ENCODE assay signal across 4 fruit fly cellular contexts in the genomic region with DNA sequence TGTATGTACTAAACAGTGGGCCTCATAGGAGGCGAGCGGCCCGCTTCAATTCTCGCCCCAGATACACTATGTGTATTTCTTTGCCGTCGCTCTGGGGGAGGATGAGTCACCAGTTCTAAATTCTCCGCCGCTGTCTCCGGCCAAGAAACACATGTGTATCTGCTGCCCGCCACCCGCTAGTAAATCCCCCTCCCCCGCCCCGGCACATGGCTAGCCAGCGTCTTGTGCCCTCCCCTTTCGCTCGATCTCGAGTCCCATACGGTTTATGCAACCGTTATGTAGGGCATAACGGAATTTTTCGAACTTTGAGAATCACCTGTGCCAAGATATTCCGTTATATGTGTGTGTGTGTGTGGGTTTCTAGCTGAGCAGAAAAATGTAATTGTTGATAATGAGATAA.
A peak's percentile ranks its signal among the peaks of the same experiment; 100 is the strongest.
TF ChIP-seq lines count a peak whose summit lies in the region.

No protein-coding gene starts in this region.

- no peak for TF ChIP-seq CTCF in whole organism, embryonic (GFP tag; optimal IDR thresholded peaks at IDR 0.05; lab: Kevin White, UChicago)

TF ChIP-seq in whole organism, adult, 20 proteins besides CTCF, POLR2A, EP300 and RAD21:
- no peak for TF ChIP-seq CG5204 (GFP tag; optimal IDR thresholded peaks at IDR 0.05; lab: Kevin White, UChicago)
- TF ChIP-seq Clk (GFP tag; optimal IDR thresholded peaks at IDR 0.05; lab: Kevin White, UChicago): no peak
- TF ChIP-seq pad (GFP tag; optimal IDR thresholded peaks at IDR 0.05; lab: Kevin White, UChicago): peak; percentile 51
- no peak for TF ChIP-seq Crg-1 (GFP tag; optimal IDR thresholded peaks at IDR 0.05; lab: Kevin White, UChicago)
- no peak for TF ChIP-seq cnc (optimal IDR thresholded peaks at IDR 0.05; lab: Kevin White, UChicago)
- peak; percentile 96 for TF ChIP-seq ovo (GFP tag; optimal IDR thresholded peaks at IDR 0.05; lab: Kevin White, UChicago)
- no peak for TF ChIP-seq CG7101 (tag; optimal IDR thresholded peaks at IDR 0.05; lab: Kevin White, UChicago)
- TF ChIP-seq CG1620 (GFP tag; optimal IDR thresholded peaks at IDR 0.05; lab: Kevin White, UChicago): no peak
- no peak for TF ChIP-seq CG11617 (GFP tag; optimal IDR thresholded peaks at IDR 0.05; lab: Kevin White, UChicago)

TF ChIP-seq in whole organism, embryonic, 481 proteins besides CTCF, POLR2A, EP300 and RAD21 (continues in another document):
- TF ChIP-seq NFAT (GFP tag; IDR thresholded peaks at IDR 0.05; lab: Robert Waterston, UW) (peak; percentile 53; the same call in 1 of the 2 replicates), CG14667 (GFP tag; IDR thresholded peaks at IDR 0.05; lab: Robert Waterston, UW) (no peak), kah (GFP tag; optimal IDR thresholded peaks at IDR 0.05; lab: Kevin White, UChicago) (peak; percentile 42), CG7963 (GFP tag; IDR thresholded peaks at IDR 0.05; lab: Robert Waterston, UW; ENCODE audit: partially characterized antibody) (no peak), tin (GFP tag; optimal IDR thresholded peaks at IDR 0.05; lab: Kevin White, UChicago) (no peak), BEAF-32 (GFP tag; optimal IDR thresholded peaks at IDR 0.05; lab: Kevin White, UChicago) (no peak), Rfx (GFP tag; IDR thresholded peaks at IDR 0.05; lab: Robert Waterston, UW) (0 out of 2 replicates have a peak, but pooled peaks have one; percentile 49), Jarid2 (GFP tag; optimal IDR thresholded peaks at IDR 0.05; lab: Kevin White, UChicago) (no peak), pzg (GFP tag; optimal IDR thresholded peaks at IDR 0.05; lab: Kevin White, UChicago) (no peak), pros (GFP tag; optimal IDR thresholded peaks at IDR 0.05; lab: Kevin White, UChicago) (peak; percentile 83), Drgx (GFP tag; IDR thresholded peaks at IDR 0.05; lab: Robert Waterston, UW) (no peak), Bgb (GFP tag; IDR thresholded peaks at IDR 0.05; lab: Robert Waterston, UW; ENCODE audit: partially characterized antibody) (peak; percentile 9; the same call in 1 of the 2 replicates), CG4854 (GFP tag; optimal IDR thresholded peaks at IDR 0.05; lab: Kevin White, UChicago) (no peak), twi (tag; optimal IDR thresholded peaks at IDR 0.05; lab: Kevin White, UChicago) (peak; percentile 91), CG8765 (GFP tag; IDR thresholded peaks at IDR 0.05; lab: Robert Waterston, UW) (no peak), CG8290 (GFP tag; optimal IDR thresholded peaks at IDR 0.05; lab: Kevin White, UChicago) (no peak), CG8290 (tag; optimal IDR thresholded peaks at IDR 0.05; lab: Kevin White, UChicago) (peak in 1 of 2 experiments; percentile 40), lab (GFP tag; optimal IDR thresholded peaks at IDR 0.05; lab: Kevin White, UChicago) (peak; percentile 11), dimm (GFP tag; IDR thresholded peaks at IDR 0.05; lab: Robert Waterston, UW) (no peak), CG2129 (GFP tag; IDR thresholded peaks at IDR 0.05; lab: Robert Waterston, UW; ENCODE audit: partially characterized antibody) (no peak), fd96Cb (tag; optimal IDR thresholded peaks at IDR 0.05; lab: Kevin White, UChicago) (no peak), Fer3 (tag; optimal IDR thresholded peaks at IDR 0.05; lab: Kevin White, UChicago) (no peak), eyg (GFP tag; optimal IDR thresholded peaks at IDR 0.05; lab: Kevin White, UChicago) (no peak), Scr (GFP tag; IDR thresholded peaks at IDR 0.05; lab: Robert Waterston, UW; ENCODE audit: partially characterized antibody) (no peak), rib (GFP tag; IDR thresholded peaks at IDR 0.05; lab: Robert Waterston, UW) (no peak)

TF ChIP-seq in whole organism, prepupa, 60 proteins besides CTCF, POLR2A, EP300 and RAD21:
- no peak for TF ChIP-seq Sox102F (GFP tag; optimal IDR thresholded peaks at IDR 0.05; lab: Kevin White, UChicago)
- TF ChIP-seq fkh (GFP tag; optimal IDR thresholded peaks at IDR 0.05; lab: Kevin White, UChicago): peak; percentile 37
- no peak for TF ChIP-seq CG31627 (GFP tag; optimal IDR thresholded peaks at IDR 0.05; lab: Kevin White, UChicago)
- peak; percentile 10 for TF ChIP-seq net (GFP tag; optimal IDR thresholded peaks at IDR 0.05; lab: Kevin White, UChicago)
- TF ChIP-seq dsx (GFP tag; optimal IDR thresholded peaks at IDR 0.05; lab: Kevin White, UChicago; ENCODE audit: poor library complexity, severe bottlenecking): no peak
- no peak for TF ChIP-seq CG6163 (GFP tag; IDR thresholded peaks at IDR 0.05; lab: Robert Waterston, UW)
- TF ChIP-seq fd59A (GFP tag; optimal IDR thresholded peaks at IDR 0.05; lab: Kevin White, UChicago): no peak
- no peak for TF ChIP-seq achi (GFP tag; optimal IDR thresholded peaks at IDR 0.05; lab: Kevin White, UChicago)
- TF ChIP-seq CG8319 (GFP tag; optimal IDR thresholded peaks at IDR 0.05; lab: Kevin White, UChicago): no peak
- TF ChIP-seq CG34406 (GFP tag; optimal IDR thresholded peaks at IDR 0.05; lab: Kevin White, UChicago): no peak

TF ChIP-seq in whole organism, pupa, 21 proteins besides CTCF, POLR2A, EP300 and RAD21:
- no peak for TF ChIP-seq rn (GFP tag; IDR thresholded peaks at IDR 0.05; lab: Robert Waterston, UW)
- no peak for TF ChIP-seq CG15710 (tag; optimal IDR thresholded peaks at IDR 0.05; lab: Kevin White, UChicago)
- no peak for TF ChIP-seq CG12605 (GFP tag; IDR thresholded peaks at IDR 0.05; lab: Robert Waterston, UW)
- no peak for TF ChIP-seq CG9948 (tag; optimal IDR thresholded peaks at IDR 0.05; lab: Kevin White, UChicago)
- peak; percentile 29 for TF ChIP-seq CG13204 (GFP tag; optimal IDR thresholded peaks at IDR 0.05; lab: Kevin White, UChicago)
TF ChIP-seq in whole organism, pupa: peak in this region for 1.
